Worm (Caenorhabditis elegans): ENCODE measurements around the gene rpl-32.
A peak's percentile ranks its signal among the peaks of the same experiment; 100 is the strongest.

The rpl-32 gene

ce11 chrII:9060332-9060840 lies 3.5 kb upstream of the rpl-32 start (continued):
- TF ChIP-seq elt-1 (tag; optimal IDR thresholded peaks at IDR 0.05) (peak; percentile 58), nhr-77 (tag; optimal IDR thresholded peaks at IDR 0.05) (peak; percentile 1), R02D3.7 (tag; optimal IDR thresholded peaks at IDR 0.05) (peak; percentile 74), nfya-1 (tag; optimal IDR thresholded peaks at IDR 0.05; ENCODE audit: insufficient read depth) (peak; percentile 97), fos-1 (tag; optimal IDR thresholded peaks at IDR 0.05) (peak; percentile 90), egl-27 (tag; optimal IDR thresholded peaks at IDR 0.05) (peak; percentile 68), snpc-4 (tag; optimal IDR thresholded peaks at IDR 0.05) (peak; percentile 55), daf-12 (tag; optimal IDR thresholded peaks at IDR 0.05) (no peak), eor-1 (tag; optimal IDR thresholded peaks at IDR 0.05) (no peak), hmg-11 (tag; optimal IDR thresholded peaks at IDR 0.05) (peak; percentile 95), jun-1 (tag; optimal IDR thresholded peaks at IDR 0.05) (peak; percentile 91), elt-3 (tag; optimal IDR thresholded peaks at IDR 0.05) (peak in 2 of 3 experiments; percentile 47 to 62), ceh-28 (tag; optimal IDR thresholded peaks at IDR 0.05) (peak; percentile 53), pqm-1 (tag; optimal IDR thresholded peaks at IDR 0.05) (peak; percentile 55), nhr-11 (tag; optimal IDR thresholded peaks at IDR 0.05) (peak; percentile 74), nhr-23 (tag; optimal IDR thresholded peaks at IDR 0.05) (peak; percentile 77), elt-2 (tag; optimal IDR thresholded peaks at IDR 0.05) (peak; percentile 89), nhr-76 (tag; optimal IDR thresholded peaks at IDR 0.05) (peak; percentile 6)

ce11 chrII:9059010-9059409 lies 2.1 kb upstream of the rpl-32 start:
- no peak for TF ChIP-seq ceh-82 (tag; optimal IDR thresholded peaks at IDR 0.05)
- no peak for TF ChIP-seq mml-1 (tag; optimal IDR thresholded peaks at IDR 0.05)
- no peak for TF ChIP-seq hmg-11 (tag; optimal IDR thresholded peaks at IDR 0.05)
- TF ChIP-seq fos-1 (tag; optimal IDR thresholded peaks at IDR 0.05), result no peak
- TF ChIP-seq egl-5 (tag; optimal IDR thresholded peaks at IDR 0.05), result no peak
- TF ChIP-seq nhr-237 (tag; optimal IDR thresholded peaks at IDR 0.05), result no peak
- no peak for TF ChIP-seq nhr-77 (tag; optimal IDR thresholded peaks at IDR 0.05)
- TF ChIP-seq nhr-28 (tag; optimal IDR thresholded peaks at IDR 0.05), result no peak
- no peak for TF ChIP-seq snpc-4 (tag; optimal IDR thresholded peaks at IDR 0.05)

- TF ChIP-seq elt-3 (tag; optimal IDR thresholded peaks at IDR 0.05) (no peak), nhr-67 (tag; optimal IDR thresholded peaks at IDR 0.05) (no peak), ceh-16 (tag; optimal IDR thresholded peaks at IDR 0.05) (no peak), ceh-82 (tag; optimal IDR thresholded peaks at IDR 0.05) (no peak), nhr-28 (tag; optimal IDR thresholded peaks at IDR 0.05) (no peak), nhr-23 (tag; optimal IDR thresholded peaks at IDR 0.05) (no peak), sea-2 (GFP tag; optimal IDR thresholded peaks at IDR 0.05) (no peak), unc-62 (GFP tag; optimal IDR thresholded peaks at IDR 0.05) (no peak), nhr-77 (tag; optimal IDR thresholded peaks at IDR 0.05) (no peak), egl-27 (tag; optimal IDR thresholded peaks at IDR 0.05) (no peak)
Measured at ce11 chrII:9056215-9056819, 568 bp downstream of the rpl-32 start.

- TF ChIP-seq snpc-4 (tag; optimal IDR thresholded peaks at IDR 0.05) (no peak), nhr-25 (tag; optimal IDR thresholded peaks at IDR 0.05) (peak; percentile 85), nhr-77 (tag; optimal IDR thresholded peaks at IDR 0.05) (no peak), R02D3.7 (tag; optimal IDR thresholded peaks at IDR 0.05) (peak; percentile 68), elt-2 (tag; optimal IDR thresholded peaks at IDR 0.05) (peak; percentile 62), pha-4 (tag; optimal IDR thresholded peaks at IDR 0.05) (peak; percentile 95), pqm-1 (tag; optimal IDR thresholded peaks at IDR 0.05) (peak; percentile 37), lsy-12 (tag; optimal IDR thresholded peaks at IDR 0.05) (peak; percentile 57), lin-15B (tag; optimal IDR thresholded peaks at IDR 0.05) (peak; percentile 87), nhr-76 (tag; optimal IDR thresholded peaks at IDR 0.05) (no peak), nhr-43 (tag; optimal IDR thresholded peaks at IDR 0.05; ENCODE audit: poor library complexity, severe bottlenecking) (peak; percentile 83), nfya-1 (tag; optimal IDR thresholded peaks at IDR 0.05; ENCODE audit: insufficient read depth) (peak; percentile 88), ZK546.5 (tag; optimal IDR thresholded peaks at IDR 0.05) (no peak), zag-1 (tag; optimal IDR thresholded peaks at IDR 0.05) (no peak), sea-2 (GFP tag; optimal IDR thresholded peaks at IDR 0.05) (peak; percentile 79), lin-39 (tag; optimal IDR thresholded peaks at IDR 0.05) (peak; percentile 50), tbx-2 (tag; optimal IDR thresholded peaks at IDR 0.05) (peak; percentile 32), skn-1 (tag; optimal IDR thresholded peaks at IDR 0.05) (peak; percentile 82), nhr-23 (tag; optimal IDR thresholded peaks at IDR 0.05) (peak; percentile 79), jun-1 (tag; optimal IDR thresholded peaks at IDR 0.05) (peak; percentile 78), egl-27 (tag; optimal IDR thresholded peaks at IDR 0.05) (peak; percentile 26), hmg-11 (tag; optimal IDR thresholded peaks at IDR 0.05) (peak; percentile 75), egl-5 (tag; optimal IDR thresholded peaks at IDR 0.05) (peak; percentile 76), ceh-16 (tag; optimal IDR thresholded peaks at IDR 0.05) (no peak), daf-12 (tag; optimal IDR thresholded peaks at IDR 0.05) (no peak), mml-1 (tag; optimal IDR thresholded peaks at IDR 0.05) (no peak), unc-62 (GFP tag; optimal IDR thresholded peaks at IDR 0.05) (peak; percentile 34), mdl-1 (tag; optimal IDR thresholded peaks at IDR 0.05) (no peak), nhr-28 (tag; optimal IDR thresholded peaks at IDR 0.05) (no peak), fkh-10 (GFP tag; optimal IDR thresholded peaks at IDR 0.05) (peak; percentile 25), nhr-237 (tag; optimal IDR thresholded peaks at IDR 0.05) (no peak)
Measured at ce11 chrII:9054604-9055003, 2.3 kb downstream of the rpl-32 start, which contains the start of gene chmp-7. Gene chmp-7 (plus strand): TSS chrII:9054972.
